Fruit fly (Drosophila melanogaster) Kc167 (cell line): ENCODE measurements around the gene CG14537.

Source experiments
- Myc ChIP-seq: fragments of >200 bp; optimal IDR thresholded peaks from 2 replicates; lab custom pipeline; 2017; ENCODE audit warnings: missing external identifiers
- Sin3A ChIP-seq: fragments of >200 bp; optimal IDR thresholded peaks from 2 replicates; lab custom pipeline; 2018; ENCODE audit warnings: missing external identifiers
- h ChIP-seq: fragments of >200 bp; optimal IDR thresholded peaks from 3 replicates; lab custom pipeline; 2018; ENCODE audit warnings: missing external identifiers
- insv ChIP-seq: fragments of >200 bp; optimal IDR thresholded peaks from 3 replicates; lab custom pipeline; 2018; ENCODE audit warnings: missing external identifiers
- psq ChIP-seq: fragments of >200 bp; optimal IDR thresholded peaks from 2 replicates; lab custom pipeline; 2017; ENCODE audit warnings: missing external identifiers
- ttk ChIP-seq: sonication (Bioruptor generic); optimal IDR thresholded peaks from 2 replicates; lab custom pipeline; 2017; ENCODE audit warnings: missing external identifiers

The CG14537 gene

DNA sequence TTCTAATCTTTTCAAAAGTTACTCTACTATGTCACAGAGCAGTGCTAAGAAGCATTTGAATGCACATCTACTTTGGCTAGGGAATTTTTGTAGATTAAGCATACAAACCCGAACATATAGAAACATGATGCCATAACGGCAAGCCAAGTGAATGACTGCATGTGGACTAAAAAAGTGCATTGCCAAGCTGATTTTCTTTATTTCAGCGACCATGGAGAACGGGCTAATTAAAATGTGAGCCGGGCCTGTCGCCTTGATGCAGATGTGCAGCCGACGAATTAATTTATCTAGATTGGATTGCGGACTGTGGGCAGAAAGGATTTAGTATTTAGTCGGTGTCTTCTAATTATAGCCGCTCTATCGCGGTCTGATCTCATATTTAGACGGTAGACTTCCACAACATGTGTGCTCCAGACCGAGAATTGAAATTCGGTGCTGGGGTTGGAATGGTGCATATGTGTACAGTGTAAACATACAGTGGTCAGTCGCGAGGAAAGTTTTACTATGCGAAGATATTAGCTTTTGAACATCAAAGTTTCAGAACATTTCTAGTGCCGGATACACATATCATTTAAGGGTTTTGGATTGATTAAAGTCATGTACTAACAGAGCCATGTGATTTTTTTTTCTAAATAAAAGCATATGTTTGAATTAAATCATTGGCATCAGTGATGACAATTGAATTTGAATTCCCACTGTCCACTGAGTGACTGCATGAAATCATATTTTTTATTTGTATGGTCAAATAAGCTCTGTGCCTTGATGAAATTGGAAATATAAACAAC lies 27.5 kb upstream of the CG14537 start:
- TF ChIP-seq insv (lab: Kevin White, UChicago) (no peak), Sin3A (lab: Kevin White, UChicago) (no peak), h (lab: Kevin White, UChicago) (no peak), Myc (no peak), ttk (lab: Kevin White, UChicago) (no peak), psq (no peak)

DNA sequence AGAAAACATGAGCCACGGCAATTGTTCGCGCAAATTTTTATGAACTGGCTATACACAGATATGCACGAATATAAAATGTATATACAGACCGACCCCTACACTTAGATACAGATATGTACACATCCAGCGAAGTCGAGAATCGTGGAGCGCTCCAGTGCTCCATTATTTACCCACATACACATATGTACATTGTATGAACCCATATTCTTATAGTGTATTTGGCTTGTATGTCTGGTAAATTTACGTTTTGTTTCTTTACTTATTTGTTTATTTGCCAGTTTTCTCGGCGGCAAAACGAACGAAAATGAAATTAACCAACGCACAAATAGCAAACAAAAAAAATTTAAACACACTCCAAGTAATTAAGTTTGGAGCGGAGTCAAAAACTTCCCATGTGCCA lies 26.9 kb upstream of the CG14537 start:
- no peak for TF ChIP-seq insv (lab: Kevin White, UChicago)
- TF ChIP-seq Sin3A (lab: Kevin White, UChicago), result no peak
- no peak for TF ChIP-seq ttk (lab: Kevin White, UChicago)
- no peak for TF ChIP-seq psq
- TF ChIP-seq h (lab: Kevin White, UChicago), result no peak
- TF ChIP-seq Myc, result no peak

DNA sequence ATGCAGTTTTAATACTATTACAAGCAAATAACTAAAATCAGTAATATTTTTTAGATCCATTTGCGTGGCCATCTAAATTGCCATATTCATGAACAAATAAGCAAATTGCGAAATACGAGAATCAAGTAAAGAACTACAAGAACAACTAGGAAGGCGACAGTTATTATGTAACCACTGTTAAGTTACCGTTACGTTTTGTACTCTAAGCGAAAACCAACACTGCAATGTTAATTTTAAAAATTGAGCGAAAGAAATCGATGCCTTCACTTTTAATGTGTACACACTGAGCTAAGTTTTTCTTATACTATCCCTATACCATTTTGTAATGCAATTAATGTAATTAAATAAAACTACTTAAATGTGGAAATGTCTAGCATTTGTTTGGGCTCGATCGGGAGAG lies 19.8 kb upstream of the CG14537 start:
- TF ChIP-seq insv (lab: Kevin White, UChicago) (no peak), psq (no peak), Sin3A (lab: Kevin White, UChicago) (no peak), Myc (no peak), h (lab: Kevin White, UChicago) (no peak), ttk (lab: Kevin White, UChicago) (no peak)

DNA sequence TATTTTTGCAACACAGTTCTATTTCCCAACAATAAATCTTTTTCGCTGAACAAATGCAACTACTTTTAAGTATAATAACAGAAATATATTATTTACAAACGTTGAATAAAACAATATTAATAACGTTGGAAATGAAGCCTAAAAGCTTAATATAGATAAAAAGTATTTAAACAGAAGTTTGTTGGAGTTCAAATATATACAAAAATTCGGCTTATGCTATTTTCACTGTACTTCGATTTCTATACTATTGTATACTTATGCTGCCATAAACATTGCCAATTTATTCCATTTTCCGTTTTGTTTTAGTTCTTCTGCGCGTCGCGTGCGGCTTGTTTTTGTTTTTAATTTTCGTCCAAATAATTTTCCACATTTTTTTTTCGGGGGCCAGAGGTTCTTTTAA lies 19.4 kb upstream of the CG14537 start, which contains the start of gene CG7115:
Gene CG7115, plus strand, starts transcription at position 301 of the 400 bp plus-strand sequence.
- TF ChIP-seq Myc (no peak), ttk (lab: Kevin White, UChicago) (no peak), h (lab: Kevin White, UChicago) (no peak), Sin3A (lab: Kevin White, UChicago) (no peak), insv (lab: Kevin White, UChicago) (no peak), psq (no peak)

DNA sequence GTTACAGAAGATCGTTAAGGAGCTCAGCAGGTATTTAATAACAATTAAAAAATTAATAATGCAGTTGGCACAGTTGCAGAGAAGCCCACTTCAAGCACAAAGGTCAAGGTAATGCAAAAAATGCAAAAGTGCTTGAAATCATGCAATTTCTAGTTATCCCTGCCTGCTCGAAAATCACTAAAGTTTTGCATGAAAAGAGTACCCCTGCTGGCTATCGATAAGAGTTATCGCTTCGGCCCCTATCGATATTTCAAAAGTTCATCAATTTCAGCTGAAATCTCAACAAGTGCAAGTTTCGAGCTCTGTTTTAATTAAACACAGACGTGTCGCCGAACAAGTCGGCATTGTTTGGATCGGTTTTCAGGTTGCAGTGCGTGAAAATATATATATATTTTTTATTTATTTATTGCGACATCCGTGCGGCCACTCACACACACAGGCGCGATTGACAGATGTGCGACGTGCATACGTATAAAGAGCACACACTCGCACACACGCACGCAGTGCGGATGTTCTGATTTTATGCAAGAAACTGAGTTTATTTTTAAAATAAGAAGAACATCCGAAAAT lies 18.9 kb upstream of the CG14537 start:
- no peak for TF ChIP-seq Myc

DNA sequence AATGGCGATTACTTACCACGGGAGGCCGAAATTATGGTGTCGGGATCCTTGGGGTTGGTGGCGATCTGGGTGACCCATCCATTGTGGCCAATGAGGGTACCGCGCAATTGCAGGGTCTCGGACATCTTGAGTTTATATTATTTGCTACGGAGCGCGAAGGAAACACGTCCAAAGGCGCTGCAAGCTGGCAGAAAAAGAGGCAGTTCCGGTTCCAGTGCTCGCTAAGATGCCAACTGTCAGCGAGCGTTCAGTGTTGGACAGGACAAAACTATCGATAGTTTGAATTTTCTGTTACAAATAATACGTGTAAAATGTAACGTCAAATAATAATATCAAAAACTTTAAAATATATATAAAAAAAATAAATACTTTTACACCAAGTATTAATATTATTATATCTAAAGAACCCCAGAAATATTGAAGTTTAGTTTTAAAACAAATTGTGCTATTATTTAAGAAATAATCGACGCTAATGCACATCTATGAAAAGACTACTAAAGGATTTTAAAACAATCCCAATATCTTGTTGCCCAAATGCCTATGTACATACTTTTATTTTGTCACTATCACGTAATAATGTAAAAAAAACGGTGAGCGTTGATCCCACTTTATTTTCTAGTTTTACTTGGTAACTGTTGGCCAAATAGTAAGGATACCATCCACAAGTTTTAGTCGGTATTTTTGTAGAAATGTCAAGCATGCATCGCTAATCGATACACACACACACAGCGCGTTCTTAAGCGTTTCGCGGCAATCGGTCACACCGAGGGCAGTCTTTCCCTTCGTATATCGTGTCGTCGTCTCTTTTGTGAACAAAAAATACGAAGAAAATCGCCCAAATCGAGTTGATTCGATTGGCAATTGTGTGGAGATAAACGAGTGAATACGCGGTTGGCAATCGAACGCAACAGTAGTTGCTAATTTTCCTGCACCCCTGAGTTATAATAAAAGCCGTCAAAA lies 12.9 kb upstream of the CG14537 start, which contains the start of the genes Rack1 and mts:
Gene Rack1, minus strand, starts transcription at position 271 of the 960 bp plus-strand sequence.
Gene mts, plus strand, starts transcription at position 606 of the 960 bp plus-strand sequence.
- no peak for TF ChIP-seq ttk (lab: Kevin White, UChicago)
- no peak for TF ChIP-seq Sin3A (lab: Kevin White, UChicago)

DNA sequence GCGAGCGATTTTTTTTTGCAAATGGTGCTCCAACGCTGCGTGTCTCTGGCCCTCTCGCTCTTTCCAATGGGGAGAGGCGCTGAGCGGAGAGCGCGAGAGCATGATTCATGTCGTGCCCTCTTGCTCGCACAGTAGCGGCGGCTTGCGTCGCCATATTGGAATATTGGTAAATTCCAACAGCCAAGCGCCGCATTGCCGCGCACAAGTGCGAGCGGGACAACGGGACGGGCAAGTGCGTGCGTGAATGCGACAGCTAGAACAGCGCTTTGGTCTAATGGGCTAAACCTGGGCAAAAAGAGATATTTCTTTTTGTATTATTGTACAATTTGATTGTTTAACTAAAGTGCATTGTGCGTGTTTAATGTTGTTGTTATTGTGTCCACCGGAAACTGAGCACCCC lies 12.0 kb upstream of the CG14537 start:
- no peak for TF ChIP-seq Sin3A (lab: Kevin White, UChicago)
- no peak for TF ChIP-seq psq
- TF ChIP-seq Myc, result no peak

DNA sequence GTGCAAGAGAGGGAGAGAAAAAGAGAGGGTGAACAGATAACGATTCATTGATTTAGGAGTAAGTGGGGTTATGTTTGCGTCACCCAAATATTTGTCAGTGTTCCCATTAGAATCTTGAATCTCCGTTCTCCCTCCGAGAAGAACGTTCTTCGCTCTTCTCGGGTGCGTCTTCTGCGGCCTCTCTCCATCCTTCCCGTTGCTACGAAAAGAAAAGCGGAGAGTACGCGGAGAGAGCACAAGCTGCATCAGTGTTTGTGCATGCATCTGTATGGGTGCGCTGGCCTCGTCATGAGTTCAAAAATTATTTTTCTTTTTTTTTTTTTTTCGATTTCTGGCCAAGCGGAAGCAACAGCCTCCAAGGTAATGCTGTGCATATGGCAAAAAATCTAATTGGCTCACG lies 11.4 kb upstream of the CG14537 start:
- no peak for TF ChIP-seq h (lab: Kevin White, UChicago)
- no peak for TF ChIP-seq ttk (lab: Kevin White, UChicago)
- no peak for TF ChIP-seq psq
- no peak for TF ChIP-seq Sin3A (lab: Kevin White, UChicago)
- no peak for TF ChIP-seq insv (lab: Kevin White, UChicago)
- TF ChIP-seq Myc, result no peak

DNA sequence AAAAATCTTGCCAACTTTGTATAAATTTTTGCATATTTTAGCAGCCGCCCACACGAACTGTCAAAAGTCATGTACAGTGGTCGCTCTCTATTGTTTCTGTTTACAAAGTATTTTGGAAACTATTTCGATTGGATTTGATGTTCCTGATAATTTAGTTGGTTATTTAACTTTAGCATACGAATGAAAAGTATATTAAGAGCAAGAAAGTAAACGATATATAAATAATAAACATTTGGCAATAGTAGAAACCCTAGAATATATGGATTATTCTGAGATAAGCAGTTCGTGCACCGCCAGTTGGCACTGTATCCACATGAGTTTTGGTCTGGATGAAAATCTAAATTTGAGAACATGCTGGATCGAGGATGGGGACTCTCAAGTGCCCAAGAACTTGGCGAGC lies 7.0 kb upstream of the CG14537 start:
- TF ChIP-seq h (lab: Kevin White, UChicago) (no peak), psq (no peak), Sin3A (lab: Kevin White, UChicago) (no peak), insv (lab: Kevin White, UChicago) (no peak)

DNA sequence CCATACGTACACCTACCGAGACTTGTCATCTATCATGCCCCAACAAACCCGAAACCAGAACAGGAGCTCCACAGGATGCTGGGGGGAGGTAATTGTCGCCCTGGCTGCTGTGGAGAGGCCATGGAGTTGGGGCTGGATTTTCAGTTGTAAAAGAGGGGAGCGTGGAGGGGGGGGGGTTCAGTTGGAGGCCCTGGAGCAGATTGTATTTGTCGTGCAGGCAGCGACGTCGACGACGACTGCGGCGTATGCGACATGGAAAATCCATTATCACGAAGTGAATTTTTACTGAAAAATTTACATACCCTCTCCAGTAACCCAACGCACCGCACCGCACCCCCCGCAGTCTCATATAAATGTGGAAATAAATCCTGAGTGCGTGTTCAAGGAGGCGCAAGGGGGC lies 6.6 kb upstream of the CG14537 start:
- TF ChIP-seq h (lab: Kevin White, UChicago) (no peak), insv (lab: Kevin White, UChicago) (no peak), ttk (lab: Kevin White, UChicago) (no peak), psq (no peak), Myc (no peak), Sin3A (lab: Kevin White, UChicago) (no peak)

DNA sequence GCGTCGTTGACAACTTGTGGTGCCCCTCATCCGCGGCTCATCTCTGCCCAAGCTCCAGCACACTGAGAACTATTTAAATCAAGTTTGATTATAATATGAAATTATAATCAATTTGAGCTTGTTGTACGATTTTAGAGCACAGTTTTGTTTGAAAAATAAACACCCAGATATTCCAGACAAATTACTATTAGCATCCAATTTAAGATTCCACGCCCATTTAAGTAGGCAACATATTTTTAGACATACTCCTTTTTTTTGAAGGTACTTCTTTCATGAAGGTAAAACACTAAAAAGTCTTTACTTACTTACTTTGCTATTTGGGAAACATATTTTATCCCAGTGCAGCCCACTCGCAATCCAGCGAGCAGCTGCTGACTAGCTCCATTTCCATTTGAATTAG lies 2.2 kb upstream of the CG14537 start:
- TF ChIP-seq h (lab: Kevin White, UChicago), result no peak
- no peak for TF ChIP-seq Myc

DNA sequence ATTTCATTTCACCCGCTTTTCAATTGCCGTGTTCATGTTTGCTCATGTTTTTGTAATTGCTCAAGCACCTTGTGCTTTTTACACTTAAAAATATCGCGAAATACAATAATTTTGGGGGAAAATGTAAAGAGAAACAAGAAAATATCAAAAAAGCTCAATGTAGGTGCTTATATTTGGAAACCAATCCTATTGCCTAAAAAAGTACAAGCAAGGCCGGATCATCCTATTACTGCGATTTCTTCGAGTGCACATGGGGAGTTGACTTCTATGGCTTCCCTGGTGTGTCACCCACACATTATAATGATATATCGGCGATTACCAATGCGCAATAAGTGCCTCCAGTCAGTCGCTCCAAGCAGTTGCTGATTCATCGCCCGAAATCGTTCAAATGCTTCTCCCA lies 992 bp downstream of the CG14537 start:
- TF ChIP-seq h (lab: Kevin White, UChicago) (no peak), ttk (lab: Kevin White, UChicago) (no peak), insv (lab: Kevin White, UChicago) (no peak), Sin3A (lab: Kevin White, UChicago) (no peak), Myc (no peak), psq (no peak)
